Worm (Caenorhabditis elegans) whole organism, dauer: ENCODE data around the gene mul-1.

ENCODE experiments used
- unc-62 ChIP-seq: sonication (generic microtip); optimal IDR thresholded peaks from 2 replicates; lab custom pipeline; 2017; ENCODE audit warnings: missing biosample characterization, missing genetic modification reagents, missing genetic modification characterization

Gene mul-1

ce11 chrIV:4082599-4082998 lies 40.4 kb downstream of the mul-1 start:
- TF ChIP-seq unc-62 (GFP tag; lab: Kevin White, UChicago) = no peak

ce11 chrIV:4080846-4081245 lies 42.1 kb downstream of the mul-1 start, which contains the start of the genes C35B1.9 and C35B1.3:
C35B1.9 (minus strand) TSS chrIV:4080946.
C35B1.3 (plus strand) TSS chrIV:4081151.
- no peak for TF ChIP-seq unc-62 (GFP tag; lab: Kevin White, UChicago)

ce11 chrIV:4079514-4079913 lies 43.5 kb downstream of the mul-1 start, which contains the start of gene C35B1.4:
C35B1.4 (plus strand) TSS chrIV:4079814.
- no peak for TF ChIP-seq unc-62 (GFP tag; lab: Kevin White, UChicago)

ce11 chrIV:4078901-4079300 lies 44.1 kb downstream of the mul-1 start, which contains the start of gene C35B1.8:
C35B1.8 (minus strand) TSS chrIV:4079001.
- TF ChIP-seq unc-62 (GFP tag; lab: Kevin White, UChicago) = no peak

- no peak for TF ChIP-seq unc-62 (GFP tag; lab: Kevin White, UChicago)
Observed at ce11 chrIV:4076690-4077295, 46.2 kb downstream of the mul-1 start.

ce11 chrIV:4074610-4075009 lies 48.4 kb downstream of the mul-1 start, which contains the start of gene W03D2.9:
W03D2.9 (minus strand) TSS chrIV:4074710.
- TF ChIP-seq unc-62 (GFP tag; lab: Kevin White, UChicago) = no peak

ce11 chrIV:4072027-4072426 lies 50.9 kb downstream of the mul-1 start, which contains the start of gene pqn-75:
pqn-75 (plus strand) TSS chrIV:4072327.
- no peak for TF ChIP-seq unc-62 (GFP tag; lab: Kevin White, UChicago)
